Fruit fly (Drosophila melanogaster): ENCODE data around the gene CG13133.
A peak's percentile ranks its signal among the peaks of the same experiment; 100 is the strongest.

Gene CG13133

dm6 chr2L:10061276-10061675 is 30.9 kb downstream of the CG13133 start (continued):
- TF ChIP-seq CG32772 (GFP tag; IDR thresholded peaks at IDR 0.05) (0 out of 2 replicates have a peak, but pooled peaks have one; percentile 7), CG14860 (GFP tag; IDR thresholded peaks at IDR 0.05; ENCODE audit: partially characterized antibody) (no peak), CG33557 (GFP tag; optimal IDR thresholded peaks at IDR 0.05) (no peak), sd (tag; optimal IDR thresholded peaks at IDR 0.05) (no peak), lbe (GFP tag; optimal IDR thresholded peaks at IDR 0.05) (no peak), CG12236 (GFP tag; optimal IDR thresholded peaks at IDR 0.05) (no peak), CG6765 (GFP tag; optimal IDR thresholded peaks at IDR 0.05) (no peak), Lpt (GFP tag; optimal IDR thresholded peaks at IDR 0.05) (no peak), CG10959 (GFP tag; IDR thresholded peaks at IDR 0.05) (no peak), tna (GFP tag; IDR thresholded peaks at IDR 0.05; ENCODE audit: partially characterized antibody) (no peak), eyg (GFP tag; optimal IDR thresholded peaks at IDR 0.05) (no peak), lmd (GFP tag; IDR thresholded peaks at IDR 0.05) (peak; percentile 28; the same call in 1 of the 2 replicates), Hsf (GFP tag; optimal IDR thresholded peaks at IDR 0.05) (peak; percentile 8), CG1529 (GFP tag; optimal IDR thresholded peaks at IDR 0.05) (no peak), CG15479 (GFP tag; optimal IDR thresholded peaks at IDR 0.05) (no peak), grau (tag; optimal IDR thresholded peaks at IDR 0.05) (no peak), CG5953 (GFP tag; IDR thresholded peaks at IDR 0.05) (no peak), Scr (GFP tag; IDR thresholded peaks at IDR 0.05; ENCODE audit: partially characterized antibody) (no peak), Deaf1 (tag; optimal IDR thresholded peaks at IDR 0.05) (no peak), CG11504 (tag; optimal IDR thresholded peaks at IDR 0.05) (no peak), z (GFP tag; IDR thresholded peaks at IDR 0.05) (no peak), toy (GFP tag; IDR thresholded peaks at IDR 0.05) (no peak), CG11695 (GFP tag; IDR thresholded peaks at IDR 0.05) (peak; percentile 20; the same call in 1 of the 3 replicates), psq (GFP tag; optimal IDR thresholded peaks at IDR 0.05) (no peak), sna (GFP tag; IDR thresholded peaks at IDR 0.05; ENCODE audit: partially characterized antibody) (no peak), CG10431 (GFP tag; optimal IDR thresholded peaks at IDR 0.05) (no peak), CG31224 (GFP tag; IDR thresholded peaks at IDR 0.05) (peak; percentile 22; the same call in 1 of the 2 replicates), luna (GFP tag; optimal IDR thresholded peaks at IDR 0.05) (no peak), CG42726 (GFP tag; IDR thresholded peaks at IDR 0.05; ENCODE audit: partially characterized antibody) (no peak), nom (GFP tag; optimal IDR thresholded peaks at IDR 0.05) (no peak), HmgD (GFP tag; optimal IDR thresholded peaks at IDR 0.05) (no peak), onecut (GFP tag; IDR thresholded peaks at IDR 0.05) (no peak), CG8290 (GFP tag; optimal IDR thresholded peaks at IDR 0.05) (no peak), CG8290 (tag; optimal IDR thresholded peaks at IDR 0.05) (no peak), CG2120 (GFP tag; optimal IDR thresholded peaks at IDR 0.05) (peak; percentile 51), CG12155 (GFP tag; optimal IDR thresholded peaks at IDR 0.05) (peak; percentile 14), ewg (GFP tag; optimal IDR thresholded peaks at IDR 0.05) (no peak), CG1233 (GFP tag; optimal IDR thresholded peaks at IDR 0.05) (no peak), PHDP (tag; optimal IDR thresholded peaks at IDR 0.05) (no peak), NC2β (GFP tag; optimal IDR thresholded peaks at IDR 0.05) (no peak), Eip74EF (GFP tag; optimal IDR thresholded peaks at IDR 0.05) (no peak), HLH4C (GFP tag; IDR thresholded peaks at IDR 0.05; ENCODE audit: partially characterized antibody) (no peak), Gsc (GFP tag; IDR thresholded peaks at IDR 0.05) (no peak), CG9932 (GFP tag; IDR thresholded peaks at IDR 0.05) (peak; percentile 50), kah (GFP tag; optimal IDR thresholded peaks at IDR 0.05) (no peak), CG34224 (GFP tag; IDR thresholded peaks at IDR 0.05; ENCODE audit: partially characterized antibody) (no peak), her (GFP tag; optimal IDR thresholded peaks at IDR 0.05) (no peak), jigr1 (GFP tag; IDR thresholded peaks at IDR 0.05) (no peak), MESR4 (GFP tag; optimal IDR thresholded peaks at IDR 0.05) (no peak), dpn (GFP tag; optimal IDR thresholded peaks at IDR 0.05) (peak; percentile 9 to 28), eve (GFP tag; optimal IDR thresholded peaks at IDR 0.05) (no peak)
